Fruit fly (Drosophila melanogaster) whole organism, embryonic: ENCODE data around the gene PAN3.

ENCODE experiments used
- ATbp ChIP-seq: fragments of 200-800 bp; sonication (Bioruptor generic); optimal IDR thresholded peaks from 2 replicates; lab custom pipeline; 2017; ENCODE audit warnings: missing biosample characterization, mild to moderate bottlenecking, missing genetic modification characterization, missing genetic modification reagents
- B-H2 ChIP-seq: fragments of 200-800 bp; sonication (Bioruptor generic); optimal IDR thresholded peaks from 2 replicates; lab custom pipeline; 2018; ENCODE audit warnings: missing biosample characterization, mild to moderate bottlenecking, missing genetic modification characterization
- CG10274 ChIP-seq: fragments of 200-800 bp; sonication (Bioruptor generic); optimal IDR thresholded peaks from 3 replicates; lab custom pipeline; 2017; ENCODE audit warnings: missing biosample characterization, mild to moderate bottlenecking, missing genetic modification characterization
- CG10979 ChIP-seq: fragments of 200-800 bp; sonication (Bioruptor generic); optimal IDR thresholded peaks from 2 replicates; lab custom pipeline; 2018; ENCODE audit warnings: missing biosample characterization, mild to moderate bottlenecking, missing genetic modification characterization, moderate library complexity
- CG12155 ChIP-seq: fragments of 200-800 bp; sonication (Bioruptor generic); optimal IDR thresholded peaks from 3 replicates; lab custom pipeline; 2016; ENCODE audit warnings: missing biosample characterization, missing genetic modification characterization
- CG13287 ChIP-seq: fragments of 200-800 bp; sonication (Bioruptor generic); IDR thresholded peaks from 2 replicates; pipeline ENCODE4 v1.3.6; 2022; ENCODE audit warnings: missing biosample characterization, missing genetic modification characterization; ENCODE audit not compliant: partially characterized antibody
- CG13296 ChIP-seq: fragments of 200-800 bp; sonication (Bioruptor generic); optimal IDR thresholded peaks from 3 replicates; lab custom pipeline; 2018; ENCODE audit warnings: missing biosample characterization, mild to moderate bottlenecking, missing genetic modification characterization
- CG17829 ChIP-seq: fragments of 200-800 bp; optimal IDR thresholded peaks from 2 replicates; lab custom pipeline; 2019; ENCODE audit warnings: missing biosample characterization, mild to moderate bottlenecking, missing genetic modification characterization, moderate library complexity
- CG18764 ChIP-seq: fragments of 200-800 bp; sonication (Bioruptor generic); optimal IDR thresholded peaks from 3 replicates; lab custom pipeline; 2016; ENCODE audit warnings: missing biosample characterization, missing genetic modification characterization
- CG2678 ChIP-seq: fragments of 200-800 bp; sonication (Bioruptor generic); optimal IDR thresholded peaks from 3 replicates; lab custom pipeline; 2019; ENCODE audit warnings: missing biosample characterization, mild to moderate bottlenecking, missing genetic modification characterization, moderate library complexity
- CG33557 ChIP-seq: fragments of 200-800 bp; sonication (Bioruptor generic); optimal IDR thresholded peaks from 2 replicates; lab custom pipeline; 2019; ENCODE audit warnings: missing biosample characterization, mild to moderate bottlenecking, missing genetic modification characterization, moderate library complexity
- CG4360 ChIP-seq: fragments of 200-800 bp; sonication (Bioruptor generic); IDR thresholded peaks from 2 replicates; pipeline ENCODE4 v1.3.6; 2022; ENCODE audit warnings: missing biosample characterization, missing genetic modification characterization
- CG4424 ChIP-seq: fragments of 200-800 bp; sonication (Bioruptor generic); optimal IDR thresholded peaks from 3 replicates; lab custom pipeline; 2016; ENCODE audit warnings: missing biosample characterization, missing genetic modification characterization
- CG5180 ChIP-seq: fragments of 200-800 bp; sonication (Bioruptor generic); optimal IDR thresholded peaks from 3 replicates; lab custom pipeline; 2017; ENCODE audit warnings: missing biosample characterization, missing genetic modification characterization, mild to moderate bottlenecking, moderate library complexity, missing genetic modification reagents
- CG6175 ChIP-seq: fragments of 200-800 bp; sonication (Bioruptor generic); IDR thresholded peaks from 3 replicates; pipeline ENCODE4 v1.3.6; 2022; ENCODE audit warnings: missing biosample characterization, missing genetic modification characterization
- CG6654 ChIP-seq: fragments of 200-800 bp; sonication (Bioruptor generic); optimal IDR thresholded peaks from 2 replicates; lab custom pipeline; 2017; ENCODE audit warnings: missing biosample characterization, mild to moderate bottlenecking, missing genetic modification characterization
- CG7271 ChIP-seq: fragments of 200-800 bp; sonication (Bioruptor generic); optimal IDR thresholded peaks from 2 replicates; lab custom pipeline; 2018; ENCODE audit warnings: missing biosample characterization, mild to moderate bottlenecking, missing genetic modification characterization, moderate library complexity
- CG7928 ChIP-seq: fragments of 200-800 bp; sonication (Bioruptor generic); optimal IDR thresholded peaks from 2 replicates; lab custom pipeline; 2017; ENCODE audit warnings: missing biosample characterization, mild to moderate bottlenecking, missing genetic modification characterization
- CG8924 ChIP-seq: fragments of 200-800 bp; optimal IDR thresholded peaks from 3 replicates; lab custom pipeline; 2019; ENCODE audit warnings: missing biosample characterization, mild to moderate bottlenecking, missing genetic modification characterization, moderate library complexity
- Camta ChIP-seq: fragments of 200-800 bp; sonication (Bioruptor generic); optimal IDR thresholded peaks from 2 replicates; lab custom pipeline; 2016; ENCODE audit warnings: missing biosample characterization, missing genetic modification characterization
- Chrac-16 ChIP-seq: fragments of 200-800 bp; sonication (Bioruptor generic); optimal IDR thresholded peaks from 3 replicates; lab custom pipeline; 2016; ENCODE audit warnings: missing biosample characterization, missing genetic modification characterization
- CkIIα-i1 ChIP-seq: fragments of 200-800 bp; sonication (Bioruptor generic); IDR thresholded peaks from 2 replicates; pipeline ENCODE4 v1.3.6; 2022; ENCODE audit warnings: missing biosample characterization, missing genetic modification characterization
- Dfd ChIP-seq, 2 experiments: fragments of >200 bp; optimal IDR thresholded peaks; 2 replicates each; lab custom pipeline; 2017; ENCODE audit warnings: missing biosample characterization in 2 of 2, missing genetic modification characterization in 2 of 2
- Dp ChIP-seq: fragments of 200-800 bp; sonication (Bioruptor generic); optimal IDR thresholded peaks from 2 replicates; lab custom pipeline; 2018; ENCODE audit warnings: missing biosample characterization, mild to moderate bottlenecking, missing genetic modification characterization, moderate library complexity
- HLH3B ChIP-seq: fragments of 200-800 bp; sonication (Bioruptor generic); IDR thresholded peaks from 2 replicates; pipeline ENCODE4 v1.3.6; 2022; ENCODE audit warnings: missing biosample characterization, missing genetic modification characterization
- Hey ChIP-seq: fragments of 200-800 bp; sonication (Bioruptor generic); optimal IDR thresholded peaks from 3 replicates; lab custom pipeline; 2018; ENCODE audit warnings: missing biosample characterization, mild to moderate bottlenecking, missing genetic modification characterization
- Jarid2 ChIP-seq: fragments of 200-800 bp; sonication (Bioruptor generic); optimal IDR thresholded peaks from 3 replicates; lab custom pipeline; 2017; ENCODE audit warnings: mild to moderate bottlenecking, missing biosample characterization, missing genetic modification reagents, missing genetic modification characterization
- MBD-R2 ChIP-seq: fragments of 200-800 bp; sonication (Bioruptor generic); IDR thresholded peaks from 2 replicates; pipeline ENCODE4 v1.3.6; 2022; ENCODE audit warnings: missing biosample characterization, missing genetic modification characterization
- MESR4 ChIP-seq: fragments of 200-800 bp; sonication (Bioruptor generic); optimal IDR thresholded peaks from 2 replicates; lab custom pipeline; 2018; ENCODE audit warnings: missing biosample characterization, mild to moderate bottlenecking, missing genetic modification characterization, moderate library complexity
- Med ChIP-seq: fragments of 200-800 bp; sonication (Bioruptor generic); peaks from one replicate; lab custom pipeline; 2016; ENCODE audit warnings: missing biosample characterization, missing genetic modification characterization, mild to moderate bottlenecking, inconsistent platforms, moderate library complexity
- Rfx ChIP-seq: fragments of 200-800 bp; sonication (Bioruptor generic); IDR thresholded peaks from 2 replicates; pipeline ENCODE4 v1.3.6; 2022; ENCODE audit warnings: missing biosample characterization, missing genetic modification characterization
- Xrp1 ChIP-seq: fragments of 200-800 bp; sonication (Bioruptor generic); IDR thresholded peaks from 2 replicates; pipeline ENCODE4 v1.3.6; 2022; ENCODE audit warnings: missing biosample characterization, missing genetic modification characterization
- amos ChIP-seq: fragments of 200-800 bp; sonication (Bioruptor generic); IDR thresholded peaks from 2 replicates; pipeline ENCODE4 v1.3.6; 2022; ENCODE audit warnings: missing biosample characterization, missing genetic modification characterization; ENCODE audit not compliant: partially characterized antibody
- ap ChIP-seq: fragments of 200-800 bp; sonication (Bioruptor generic); IDR thresholded peaks from 2 replicates; pipeline ENCODE4 v1.3.6; 2022; ENCODE audit warnings: missing biosample characterization, missing genetic modification characterization
- caup ChIP-seq: fragments of 200-800 bp; sonication (Bioruptor generic); optimal IDR thresholded peaks from 3 replicates; lab custom pipeline; 2017; ENCODE audit warnings: missing biosample characterization, mild to moderate bottlenecking, missing genetic modification characterization, moderate library complexity; ENCODE audit not compliant: severe bottlenecking
- chif ChIP-seq, 2 experiments: fragments of 200-800 bp; sonication (Bioruptor generic); optimal IDR thresholded peaks; 3 replicates each; lab custom pipeline; 2016; ENCODE audit warnings: missing biosample characterization in 2 of 2, missing genetic modification characterization in 2 of 2
- ewg ChIP-seq: fragments of 200-800 bp; sonication (Bioruptor generic); optimal IDR thresholded peaks from 3 replicates; lab custom pipeline; 2017; ENCODE audit warnings: mild to moderate bottlenecking, missing biosample characterization, missing genetic modification reagents, missing genetic modification characterization
- eyg ChIP-seq: fragments of 200-800 bp; sonication (Bioruptor generic); optimal IDR thresholded peaks from 3 replicates; lab custom pipeline; 2016; ENCODE audit warnings: missing biosample characterization, missing genetic modification characterization
- ftz-f1 ChIP-seq: fragments of 200-800 bp; sonication (Bioruptor generic); optimal IDR thresholded peaks from 2 replicates; lab custom pipeline; 2016; ENCODE audit warnings: missing biosample characterization, missing genetic modification characterization
- her ChIP-seq: fragments of 200-800 bp; sonication (Bioruptor generic); optimal IDR thresholded peaks from 2 replicates; lab custom pipeline; 2016; ENCODE audit warnings: missing biosample characterization, missing genetic modification characterization
- hkb ChIP-seq, 2 experiments: fragments of 200-800 bp in 1 of 2; fragments of >200 bp in 1 of 2; sonication (Bioruptor generic) in 1 of 2; IDR thresholded peaks in 1 of 2; optimal IDR thresholded peaks in 1 of 2; 2 replicates each; pipeline versions ENCODE4 v1.3.6 to Lab custom; 2017 to 2022; ENCODE audit warnings: missing biosample characterization in 1 of 2, missing genetic modification characterization in 1 of 2
- hth ChIP-seq: fragments of >200 bp; optimal IDR thresholded peaks from 2 replicates; lab custom pipeline; 2017; ENCODE audit warnings: inconsistent platforms
- oc ChIP-seq: fragments of 200-800 bp; sonication (Bioruptor generic); optimal IDR thresholded peaks from 2 replicates; lab custom pipeline; 2018; ENCODE audit warnings: missing biosample characterization, mild to moderate bottlenecking, missing genetic modification characterization, moderate library complexity
- org-1 ChIP-seq: fragments of 200-800 bp; sonication (Bioruptor generic); optimal IDR thresholded peaks from 2 replicates; lab custom pipeline; 2017; ENCODE audit warnings: missing biosample characterization, missing genetic modification characterization
- rib ChIP-seq: fragments of 200-800 bp; sonication (Bioruptor generic); IDR thresholded peaks from 2 replicates; pipeline ENCODE4 v1.3.6; 2022; ENCODE audit warnings: missing biosample characterization, missing genetic modification characterization
- so ChIP-seq: fragments of 200-800 bp; sonication (Bioruptor generic); IDR thresholded peaks from 3 replicates; pipeline ENCODE4 v1.3.6; 2022; ENCODE audit warnings: missing biosample characterization, missing genetic modification characterization
- tup ChIP-seq: fragments of 200-800 bp; sonication (Bioruptor generic); optimal IDR thresholded peaks from 2 replicates; lab custom pipeline; 2016; ENCODE audit warnings: missing biosample characterization, mild to moderate bottlenecking, missing genetic modification characterization, moderate library complexity
- twi ChIP-seq: fragments of 200-800 bp; optimal IDR thresholded peaks from 2 replicates; lab custom pipeline; 2019; ENCODE audit warnings: missing biosample characterization, mild to moderate bottlenecking, missing genetic modification characterization, moderate library complexity
- wdn ChIP-seq: fragments of 200-800 bp; sonication (Bioruptor generic); IDR thresholded peaks from 2 replicates; pipeline ENCODE4 v1.3.6; 2022; ENCODE audit warnings: missing biosample characterization, missing genetic modification characterization

PAN3 gene

dm6 chr3L:3037822-3038563 lies 32.9 kb upstream of the PAN3 start (continued):
- TF ChIP-seq B-H2 (GFP tag; lab: Kevin White, UChicago) = no peak
- TF ChIP-seq CG12155 = no peak
- no peak for TF ChIP-seq CG18764
- TF ChIP-seq Med (GFP tag; lab: Kevin White, UChicago) = peak; percentile 85
- no peak for TF ChIP-seq CG4424 (GFP tag; lab: Kevin White, UChicago)
- TF ChIP-seq Dp (GFP tag; lab: Kevin White, UChicago) = no peak
- peak; percentile 32; the same call in 1 of the 2 replicates for TF ChIP-seq Rfx (GFP tag; lab: Robert Waterston, UW)
- TF ChIP-seq so = peak; percentile 60; the same call in 1 of the 3 replicates
- TF ChIP-seq CG7271 = peak; percentile 35
- peak; percentile 1 for TF ChIP-seq CG13296 (GFP tag; lab: Kevin White, UChicago)
- peak; percentile 43 for TF ChIP-seq CG17829
- 0 out of 2 replicates have a peak, but pooled peaks have one; percentile 26 for TF ChIP-seq HLH3B (GFP tag; lab: Robert Waterston, UW)
- no peak for TF ChIP-seq ewg
- TF ChIP-seq caup (GFP tag; lab: Kevin White, UChicago) = no peak
- TF ChIP-seq CG10979 (tag; lab: Kevin White, UChicago) = peak; percentile 16
- peak; percentile 94 for TF ChIP-seq CG5180 (GFP tag; lab: Kevin White, UChicago)
- no peak for TF ChIP-seq CG2678 (tag; lab: Kevin White, UChicago)
- TF ChIP-seq chif (GFP tag; optimal IDR thresholded peaks at IDR 0.05; lab: Kevin White, UChicago) = no peak
- no peak for TF ChIP-seq her (GFP tag; lab: Kevin White, UChicago)
- TF ChIP-seq CG6654 (GFP tag; lab: Kevin White, UChicago) = no peak
- peak; percentile 89; the same call in 2 of the 3 replicates for TF ChIP-seq CG6175 (GFP tag; lab: Robert Waterston, UW)
- no peak for TF ChIP-seq CG33557
- TF ChIP-seq Dfd (GFP tag; optimal IDR thresholded peaks at IDR 0.05; lab: Kevin White, UChicago) = no peak
- TF ChIP-seq rib (GFP tag; lab: Robert Waterston, UW) = peak; percentile 39; the same call in 1 of the 2 replicates
- peak; percentile 10 for TF ChIP-seq MESR4 (GFP tag; lab: Kevin White, UChicago)
- TF ChIP-seq ftz-f1 (GFP tag; lab: Kevin White, UChicago) = peak; percentile 89
- TF ChIP-seq wdn (GFP tag; lab: Robert Waterston, UW) = no peak
- TF ChIP-seq CG13287 (GFP tag; lab: Robert Waterston, UW) = peak; percentile 22; the same call in 1 of the 2 replicates
- TF ChIP-seq CG10274 (GFP tag; lab: Kevin White, UChicago) = no peak
- TF ChIP-seq Xrp1 (GFP tag; lab: Robert Waterston, UW) = 0 out of 2 replicates have a peak, but pooled peaks have one; percentile 50
- no peak for TF ChIP-seq org-1
- peak; percentile 50 for TF ChIP-seq CG8924 (tag; lab: Kevin White, UChicago)
- TF ChIP-seq MBD-R2 (GFP tag; lab: Robert Waterston, UW) = no peak
- peak; percentile 20 for TF ChIP-seq oc
- no peak for TF ChIP-seq ap (GFP tag; lab: Robert Waterston, UW)
- peak; percentile 99 for TF ChIP-seq CG4360
- no peak for TF ChIP-seq Camta (GFP tag; lab: Kevin White, UChicago)
- TF ChIP-seq CG7928 (GFP tag; lab: Kevin White, UChicago) = no peak
- no peak for TF ChIP-seq CkIIα-i1 (GFP tag; lab: Robert Waterston, UW)
- peak; percentile 37 for TF ChIP-seq amos (GFP tag; lab: Robert Waterston, UW)
- no peak for TF ChIP-seq twi (tag; lab: Kevin White, UChicago)
- TF ChIP-seq hkb (optimal IDR thresholded peaks at IDR 0.05; lab: Kevin White, UChicago) = no peak
- TF ChIP-seq hkb (GFP tag; IDR thresholded peaks at IDR 0.05; lab: Robert Waterston, UW) = peak; percentile 54
- peak; percentile 24 for TF ChIP-seq Hey
- no peak for TF ChIP-seq tup (GFP tag; lab: Kevin White, UChicago)
- no peak for TF ChIP-seq Chrac-16 (GFP tag; lab: Kevin White, UChicago)
- TF ChIP-seq hth (lab: Kevin White, UChicago) = no peak
- TF ChIP-seq eyg (GFP tag; lab: Kevin White, UChicago) = no peak
- no peak for TF ChIP-seq ATbp
- TF ChIP-seq Jarid2 (GFP tag; lab: Kevin White, UChicago) = peak; percentile 34
